Worm (Caenorhabditis elegans) whole organism, midembryonic: Measurements from ENCODE around the gene ZK809.8.

Experiments used
- flt-1 ChIP-seq: fragments of 200-800 bp; sonication (Bioruptor generic); IDR thresholded peaks from 2 replicates; pipeline ENCODE4 v1.3.6; 2022; ENCODE audit warnings: missing genetic modification characterization, missing compliant biosample characterization
- klf-2 ChIP-seq: fragments of 200-800 bp; sonication (Bioruptor generic); conservative IDR thresholded peaks from 2 replicates; pipeline ENCODE4 v1.3.6; 2022; ENCODE audit warnings: missing genetic modification reagents, missing genetic modification characterization, missing compliant biosample characterization
- med-1 ChIP-seq: sonication (generic microtip); optimal IDR thresholded peaks from 2 replicates; lab custom pipeline; 2017; ENCODE audit warnings: missing genetic modification characterization, mild to moderate bottlenecking, missing compliant biosample characterization, antibody characterized with exemption, missing genetic modification reagents; ENCODE audit not compliant: insufficient read depth
- tab-1 ChIP-seq: fragments of 200-800 bp; sonication (Bioruptor generic); IDR thresholded peaks from 2 replicates; pipeline ENCODE4 v1.3.6; 2022; ENCODE audit warnings: missing genetic modification characterization, missing compliant biosample characterization
- ztf-23 ChIP-seq: fragments of 200-800 bp; sonication (Bioruptor generic); IDR thresholded peaks from 2 replicates; pipeline ENCODE4 v1.3.6; 2022; ENCODE audit warnings: missing genetic modification reagents, missing genetic modification characterization, missing compliant biosample characterization

DNA sequence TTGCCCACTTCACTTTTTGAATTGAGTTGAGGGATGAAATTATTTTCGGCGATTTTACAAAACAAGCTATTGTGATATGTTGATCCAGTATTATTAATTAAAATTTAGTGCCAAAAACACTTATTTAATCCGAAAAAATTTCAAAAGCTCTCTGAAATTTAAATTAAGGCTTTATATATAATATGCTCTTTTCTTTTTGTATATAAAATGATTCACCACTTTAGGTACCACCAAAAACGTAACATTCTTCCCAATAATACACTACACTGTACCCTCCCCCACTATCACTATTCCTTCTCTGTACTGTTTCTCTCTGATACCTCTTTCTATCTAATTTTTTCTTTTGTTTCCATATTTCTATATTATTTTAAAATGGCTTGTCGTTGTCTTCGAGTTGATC lies 5.0 kb downstream of the ZK809.8 start, which contains the start of gene prx-2:
- TF ChIP-seq flt-1 (GFP tag; lab: Robert Waterston, UW): no peak
- no peak for TF ChIP-seq tab-1 (GFP tag; lab: Robert Waterston, UW)
- no peak for TF ChIP-seq klf-2
- no peak for TF ChIP-seq ztf-23
- no peak for TF ChIP-seq med-1 (GFP tag; lab: Kevin White, UChicago)
